Worm (Caenorhabditis elegans): ENCODE data around the gene C17H12.12.

DNA sequence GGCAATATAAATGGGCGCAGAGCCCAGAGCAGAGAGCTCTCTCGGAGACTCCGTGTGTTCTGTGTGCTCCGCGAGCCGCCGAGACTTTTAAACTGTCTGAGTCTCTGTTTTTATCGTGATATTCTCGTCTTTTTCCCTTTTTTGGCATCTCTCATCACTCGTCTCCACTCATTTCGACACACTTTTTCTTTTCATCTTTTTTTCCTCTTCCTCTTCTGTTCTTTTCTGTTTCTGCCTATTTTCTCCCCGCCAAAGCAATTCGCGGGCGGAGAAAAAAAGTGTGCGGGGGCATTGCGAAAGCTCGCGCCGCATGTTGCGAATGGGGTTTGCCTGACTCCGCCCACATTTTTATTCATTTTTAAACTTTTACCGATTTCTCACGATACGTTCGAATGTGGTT is 39.4 kb upstream of the C17H12.12 start:
- TF ChIP-seq unc-55 (GFP tag; optimal IDR thresholded peaks at IDR 0.05) (no peak), nhr-232 (tag; optimal IDR thresholded peaks at IDR 0.05) (peak; percentile 67), npax-4 (tag; optimal IDR thresholded peaks at IDR 0.05) (peak; percentile 54), ceh-14 (tag; optimal IDR thresholded peaks at IDR 0.05) (peak; percentile 92), fkh-6 (tag; optimal IDR thresholded peaks at IDR 0.05) (peak; percentile 81), ama-1 (optimal IDR thresholded peaks at IDR 0.05) (no peak), C08G9.2 (tag; optimal IDR thresholded peaks at IDR 0.05) (peak; percentile 62), sox-4 (tag; optimal IDR thresholded peaks at IDR 0.05) (peak; percentile 85), elt-4 (tag; optimal IDR thresholded peaks at IDR 0.05) (no peak)

All from whole organism, late embryonic.